Fruit fly (Drosophila melanogaster) whole organism, embryonic: ENCODE measurements around the gene CG16965.

Experiments
- ATbp ChIP-seq: fragments of 200-800 bp; sonication (Bioruptor generic); optimal IDR thresholded peaks from 2 replicates; lab custom pipeline; 2017; ENCODE audit warnings: missing biosample characterization, mild to moderate bottlenecking, missing genetic modification characterization, missing genetic modification reagents
- Aef1 ChIP-seq: fragments of 200-800 bp; sonication (Bioruptor generic); IDR thresholded peaks from 3 replicates; pipeline ENCODE4 v1.3.6; 2022; ENCODE audit warnings: missing biosample characterization, missing genetic modification characterization
- CG1024 ChIP-seq: fragments of 200-800 bp; sonication (Bioruptor generic); IDR thresholded peaks from 2 replicates; pipeline ENCODE4 v1.3.6; 2022; ENCODE audit warnings: missing biosample characterization, missing genetic modification characterization
- CG10462 ChIP-seq: fragments of 200-800 bp; sonication (Bioruptor generic); optimal IDR thresholded peaks from 2 replicates; lab custom pipeline; 2016; ENCODE audit warnings: missing biosample characterization, missing genetic modification characterization
- CG10654 ChIP-seq: fragments of 200-800 bp; sonication (Bioruptor generic); optimal IDR thresholded peaks from 2 replicates; lab custom pipeline; 2016; ENCODE audit warnings: missing biosample characterization, missing genetic modification characterization
- CG13424 ChIP-seq: fragments of 200-800 bp; sonication (Bioruptor generic); optimal IDR thresholded peaks from 2 replicates; lab custom pipeline; 2019; ENCODE audit warnings: missing biosample characterization, mild to moderate bottlenecking, missing genetic modification characterization, moderate library complexity
- CG14014 ChIP-seq: fragments of 200-800 bp; sonication (Bioruptor generic); IDR thresholded peaks from 2 replicates; pipeline ENCODE4 v1.3.6; 2022; ENCODE audit warnings: missing biosample characterization, missing genetic modification characterization
- CG15073 ChIP-seq: fragments of 200-800 bp; sonication (Bioruptor generic); optimal IDR thresholded peaks from 2 replicates; lab custom pipeline; 2016; ENCODE audit warnings: missing biosample characterization, missing genetic modification characterization
- CG15514 ChIP-seq: fragments of 200-800 bp; sonication (Bioruptor generic); optimal IDR thresholded peaks from 3 replicates; lab custom pipeline; 2017; ENCODE audit warnings: missing biosample characterization, missing genetic modification characterization, mild to moderate bottlenecking, moderate library complexity, missing genetic modification reagents
- CG16863 ChIP-seq: fragments of 200-800 bp; sonication (Bioruptor generic); optimal IDR thresholded peaks from 3 replicates; lab custom pipeline; 2016; ENCODE audit warnings: missing biosample characterization, missing genetic modification characterization
- CG2129 ChIP-seq: fragments of 200-800 bp; sonication (Bioruptor generic); IDR thresholded peaks from 2 replicates; pipeline ENCODE4 v1.3.6; 2022; ENCODE audit warnings: missing biosample characterization, missing genetic modification characterization; ENCODE audit not compliant: partially characterized antibody
- CG2678 ChIP-seq: fragments of 200-800 bp; sonication (Bioruptor generic); optimal IDR thresholded peaks from 3 replicates; lab custom pipeline; 2019; ENCODE audit warnings: missing biosample characterization, mild to moderate bottlenecking, missing genetic modification characterization, moderate library complexity
- CG2712 ChIP-seq: fragments of 200-800 bp; optimal IDR thresholded peaks from 3 replicates; lab custom pipeline; 2019; ENCODE audit warnings: missing biosample characterization, mild to moderate bottlenecking, missing genetic modification characterization, moderate library complexity
- CG3065 ChIP-seq: fragments of 200-800 bp; sonication (Bioruptor generic); optimal IDR thresholded peaks from 2 replicates; lab custom pipeline; 2016; ENCODE audit warnings: missing biosample characterization, missing genetic modification characterization
- CG34224 ChIP-seq: fragments of 200-800 bp; sonication (Bioruptor generic); IDR thresholded peaks from 3 replicates; pipeline ENCODE4 v1.3.6; 2022; ENCODE audit warnings: missing biosample characterization, missing genetic modification characterization; ENCODE audit not compliant: partially characterized antibody
- CG3838 ChIP-seq: fragments of 200-800 bp; sonication (Bioruptor generic); optimal IDR thresholded peaks from 3 replicates; lab custom pipeline; 2016; ENCODE audit warnings: missing biosample characterization, missing genetic modification characterization
- CG4424 ChIP-seq: fragments of 200-800 bp; sonication (Bioruptor generic); optimal IDR thresholded peaks from 3 replicates; lab custom pipeline; 2016; ENCODE audit warnings: missing biosample characterization, missing genetic modification characterization
- CG4617 ChIP-seq: fragments of 200-800 bp; sonication (Bioruptor generic); optimal IDR thresholded peaks from 3 replicates; lab custom pipeline; 2016; ENCODE audit warnings: missing biosample characterization, missing genetic modification characterization, borderline replicate concordance
- CG5245 ChIP-seq: fragments of 200-800 bp; sonication (Bioruptor generic); optimal IDR thresholded peaks from 3 replicates; lab custom pipeline; 2016; ENCODE audit warnings: missing biosample characterization, missing genetic modification characterization
- CG6272 ChIP-seq: fragments of 200-800 bp; sonication (Bioruptor generic); IDR thresholded peaks from 2 replicates; pipeline ENCODE4 v1.3.6; 2022; ENCODE audit warnings: missing biosample characterization, missing genetic modification characterization
- CG8765 ChIP-seq: fragments of 200-800 bp; sonication (Bioruptor generic); IDR thresholded peaks from 2 replicates; pipeline ENCODE4 v1.3.6; 2022; ENCODE audit warnings: missing biosample characterization, missing genetic modification characterization
- CG8944 ChIP-seq: fragments of 200-800 bp; sonication (Bioruptor generic); optimal IDR thresholded peaks from 3 replicates; lab custom pipeline; 2016; ENCODE audit warnings: missing biosample characterization, missing genetic modification characterization
- CG9437 ChIP-seq: fragments of 200-800 bp; sonication (Bioruptor generic); optimal IDR thresholded peaks from 2 replicates; lab custom pipeline; 2018; ENCODE audit warnings: missing biosample characterization, mild to moderate bottlenecking, missing genetic modification characterization
- CG9727 ChIP-seq: fragments of 200-800 bp; sonication (Bioruptor generic); optimal IDR thresholded peaks from 3 replicates; lab custom pipeline; 2017; ENCODE audit warnings: missing biosample characterization, mild to moderate bottlenecking, missing genetic modification characterization
- CkIIα-i1 ChIP-seq: fragments of 200-800 bp; sonication (Bioruptor generic); IDR thresholded peaks from 2 replicates; pipeline ENCODE4 v1.3.6; 2022; ENCODE audit warnings: missing biosample characterization, missing genetic modification characterization
- Elba2 ChIP-seq: fragments of 200-800 bp; sonication (Bioruptor generic); optimal IDR thresholded peaks from 3 replicates; lab custom pipeline; 2016; ENCODE audit warnings: missing biosample characterization, missing genetic modification characterization
- Fer2 ChIP-seq: fragments of 200-800 bp; sonication (Bioruptor generic); optimal IDR thresholded peaks from 2 replicates; lab custom pipeline; 2018; ENCODE audit warnings: missing biosample characterization, mild to moderate bottlenecking, missing genetic modification characterization, moderate library complexity
- Hr78 ChIP-seq, 2 experiments: fragments of 200-800 bp in 1 of 2; fragments of >200 bp in 1 of 2; sonication (Bioruptor generic) in 1 of 2; optimal IDR thresholded peaks; 2 replicates each; lab custom pipeline; 2017 to 2019; ENCODE audit warnings: missing biosample characterization in 2 of 2, missing genetic modification characterization in 2 of 2, mild to moderate bottlenecking in 1 of 2, moderate library complexity in 1 of 2
- NFAT ChIP-seq: fragments of 200-800 bp; sonication (Bioruptor generic); IDR thresholded peaks from 2 replicates; pipeline ENCODE4 v1.3.6; 2022; ENCODE audit warnings: missing biosample characterization, missing genetic modification characterization
- PHDP ChIP-seq: fragments of 200-800 bp; sonication (Bioruptor generic); optimal IDR thresholded peaks from 3 replicates; lab custom pipeline; 2018; ENCODE audit warnings: missing biosample characterization, mild to moderate bottlenecking, missing genetic modification characterization, moderate library complexity
- Taf1 ChIP-seq: fragments of 200-800 bp; sonication (Bioruptor generic); IDR thresholded peaks from 2 replicates; pipeline ENCODE4 v1.3.6; 2022; ENCODE audit warnings: missing biosample characterization, missing genetic modification characterization
- YL-1 ChIP-seq: fragments of 200-800 bp; sonication (Bioruptor generic); optimal IDR thresholded peaks from 3 replicates; lab custom pipeline; 2017; ENCODE audit warnings: missing biosample characterization, mild to moderate bottlenecking, missing genetic modification characterization
- ac ChIP-seq: fragments of 200-800 bp; sonication (Bioruptor generic); optimal IDR thresholded peaks from 3 replicates; lab custom pipeline; 2017; ENCODE audit warnings: missing biosample characterization, mild to moderate bottlenecking, missing genetic modification characterization
- ap ChIP-seq: fragments of 200-800 bp; sonication (Bioruptor generic); IDR thresholded peaks from 2 replicates; pipeline ENCODE4 v1.3.6; 2022; ENCODE audit warnings: missing biosample characterization, missing genetic modification characterization
- bowl ChIP-seq: fragments of 200-800 bp; sonication (Bioruptor generic); IDR thresholded peaks from 2 replicates; pipeline ENCODE4 v1.3.6; 2022; ENCODE audit warnings: missing biosample characterization, missing genetic modification characterization
- cwo ChIP-seq: fragments of 200-800 bp; sonication (Bioruptor generic); optimal IDR thresholded peaks from 3 replicates; lab custom pipeline; 2017; ENCODE audit warnings: missing biosample characterization, missing genetic modification characterization, mild to moderate bottlenecking, moderate library complexity, missing genetic modification reagents
- dan ChIP-seq: fragments of 200-800 bp; sonication (Bioruptor generic); IDR thresholded peaks from 2 replicates; pipeline ENCODE4 v1.3.6; 2022; ENCODE audit warnings: missing biosample characterization, missing genetic modification characterization
- emc ChIP-seq: fragments of 200-800 bp; sonication (Bioruptor generic); optimal IDR thresholded peaks from 2 replicates; lab custom pipeline; 2016; ENCODE audit warnings: missing biosample characterization, missing genetic modification characterization
- esg ChIP-seq: fragments of 200-800 bp; sonication (Bioruptor generic); conservative IDR thresholded peaks from 2 replicates; pipeline ENCODE4 v1.3.6; 2022; ENCODE audit warnings: missing biosample characterization, missing genetic modification characterization
- hkb ChIP-seq, 2 experiments: fragments of 200-800 bp in 1 of 2; fragments of >200 bp in 1 of 2; sonication (Bioruptor generic) in 1 of 2; IDR thresholded peaks in 1 of 2; optimal IDR thresholded peaks in 1 of 2; 2 replicates each; pipeline versions ENCODE4 v1.3.6 to Lab custom; 2017 to 2022; ENCODE audit warnings: missing biosample characterization in 1 of 2, missing genetic modification characterization in 1 of 2
- ken ChIP-seq: fragments of 200-800 bp; sonication (Bioruptor generic); IDR thresholded peaks from 3 replicates; pipeline ENCODE4 v1.3.6; 2022; ENCODE audit warnings: missing biosample characterization, missing genetic modification characterization
- odd ChIP-seq: fragments of 200-800 bp; sonication (Bioruptor generic); optimal IDR thresholded peaks from 2 replicates; lab custom pipeline; 2017; ENCODE audit warnings: missing biosample characterization, mild to moderate bottlenecking, missing genetic modification characterization
- onecut ChIP-seq: fragments of 200-800 bp; sonication (Bioruptor generic); IDR thresholded peaks from 2 replicates; pipeline ENCODE4 v1.3.6; 2022; ENCODE audit warnings: missing biosample characterization, missing genetic modification characterization
- pfk ChIP-seq: fragments of 200-800 bp; sonication (Bioruptor generic); optimal IDR thresholded peaks from 2 replicates; lab custom pipeline; 2018; ENCODE audit warnings: missing biosample characterization, mild to moderate bottlenecking, missing genetic modification characterization, moderate library complexity
- pros ChIP-seq: fragments of 200-800 bp; sonication (Bioruptor generic); optimal IDR thresholded peaks from 3 replicates; lab custom pipeline; 2019; ENCODE audit warnings: missing biosample characterization, mild to moderate bottlenecking, missing genetic modification characterization, moderate library complexity
- repo ChIP-seq: fragments of 200-800 bp; sonication (Bioruptor generic); optimal IDR thresholded peaks from 2 replicates; lab custom pipeline; 2016; ENCODE audit warnings: missing biosample characterization, missing genetic modification characterization
- scrt ChIP-seq: fragments of 200-800 bp; sonication (Bioruptor generic); optimal IDR thresholded peaks from 2 replicates; lab custom pipeline; 2018; ENCODE audit warnings: missing biosample characterization, mild to moderate bottlenecking, missing genetic modification characterization, moderate library complexity
- trem ChIP-seq: fragments of 200-800 bp; optimal IDR thresholded peaks from 3 replicates; lab custom pipeline; 2019; ENCODE audit warnings: missing biosample characterization, mild to moderate bottlenecking, missing genetic modification characterization, moderate library complexity
- twi ChIP-seq: fragments of 200-800 bp; optimal IDR thresholded peaks from 2 replicates; lab custom pipeline; 2019; ENCODE audit warnings: missing biosample characterization, mild to moderate bottlenecking, missing genetic modification characterization, moderate library complexity
- unpg ChIP-seq: fragments of 200-800 bp; sonication (Bioruptor generic); optimal IDR thresholded peaks from 3 replicates; lab custom pipeline; 2018; ENCODE audit warnings: missing biosample characterization, mild to moderate bottlenecking, missing genetic modification characterization, moderate library complexity
- z ChIP-seq: fragments of 200-800 bp; sonication (Bioruptor generic); IDR thresholded peaks from 3 replicates; pipeline ENCODE4 v1.3.6; 2022; ENCODE audit warnings: missing biosample characterization, missing genetic modification characterization

The CG16965 gene

dm6 chr2L:11949917-11950316, 31.5 kb upstream of the CG16965 start (continued):
- TF ChIP-seq ATbp (GFP tag; lab: Kevin White, UChicago) (peak; percentile 37), Aef1 (no peak), CG34224 (GFP tag; lab: Robert Waterston, UW) (no peak), Fer2 (tag; lab: Kevin White, UChicago) (no peak), pros (GFP tag; lab: Kevin White, UChicago) (no peak), NFAT (GFP tag; lab: Robert Waterston, UW) (no peak), Elba2 (GFP tag; lab: Kevin White, UChicago) (peak; percentile 37), Hr78 (GFP tag; optimal IDR thresholded peaks at IDR 0.05; lab: Kevin White, UChicago) (no peak), unpg (GFP tag; lab: Kevin White, UChicago) (peak; percentile 56), PHDP (tag; lab: Kevin White, UChicago) (no peak), CG3838 (GFP tag; lab: Kevin White, UChicago) (no peak), CG8765 (GFP tag; lab: Robert Waterston, UW) (peak; percentile 55; the same call in 1 of the 2 replicates), CG15073 (GFP tag; lab: Kevin White, UChicago) (no peak), dan (no peak), hkb (optimal IDR thresholded peaks at IDR 0.05; lab: Kevin White, UChicago) (no peak), hkb (GFP tag; IDR thresholded peaks at IDR 0.05; lab: Robert Waterston, UW) (peak; percentile 71), CG9437 (GFP tag; lab: Kevin White, UChicago) (peak; percentile 29), CG4617 (no peak), twi (tag; lab: Kevin White, UChicago) (no peak), CG5245 (GFP tag; lab: Kevin White, UChicago) (peak; percentile 2), esg (GFP tag; lab: Robert Waterston, UW) (peak; percentile 39), onecut (GFP tag; lab: Robert Waterston, UW) (peak; percentile 43; the same call in 1 of the 2 replicates), pfk (GFP tag; lab: Kevin White, UChicago) (no peak), ac (GFP tag; lab: Kevin White, UChicago) (no peak), CG10654 (peak; percentile 15), CG3065 (GFP tag; lab: Kevin White, UChicago) (no peak), CG1024 (peak; percentile 30; the same call in 1 of the 2 replicates), CG6272 (GFP tag; lab: Robert Waterston, UW) (no peak), cwo (GFP tag; lab: Kevin White, UChicago) (no peak), CkIIα-i1 (GFP tag; lab: Robert Waterston, UW) (no peak), trem (tag; lab: Kevin White, UChicago) (no peak), CG4424 (GFP tag; lab: Kevin White, UChicago) (peak; percentile 8), ken (GFP tag; lab: Robert Waterston, UW) (peak; percentile 69; the same call in 2 of the 3 replicates), CG2129 (GFP tag; lab: Robert Waterston, UW) (no peak), scrt (GFP tag; lab: Kevin White, UChicago) (no peak), CG2712 (tag; lab: Kevin White, UChicago) (peak; percentile 57), CG10462 (GFP tag; lab: Kevin White, UChicago) (no peak), CG2678 (tag; lab: Kevin White, UChicago) (peak; percentile 22), CG8944 (GFP tag; lab: Kevin White, UChicago) (no peak), repo (GFP tag; lab: Kevin White, UChicago) (no peak), CG16863 (GFP tag; lab: Kevin White, UChicago) (no peak), CG13424 (tag; lab: Kevin White, UChicago) (peak; percentile 49), YL-1 (no peak), CG15514 (GFP tag; lab: Kevin White, UChicago) (no peak), odd (no peak), z (GFP tag; lab: Robert Waterston, UW) (no peak), CG9727 (peak; percentile 31), bowl (GFP tag; lab: Robert Waterston, UW) (no peak), emc (GFP tag; lab: Kevin White, UChicago) (no peak), ap (GFP tag; lab: Robert Waterston, UW) (0 out of 2 replicates have a peak, but pooled peaks have one; percentile 15), CG14014 (GFP tag; lab: Robert Waterston, UW) (peak; percentile 50; the same call in 1 of the 2 replicates), Taf1 (GFP tag; lab: Robert Waterston, UW) (no peak)
